Worm (Caenorhabditis elegans) whole organism, L2 larva: ENCODE data around the gene math-31.

ENCODE experiments used
- C34F6.9 ChIP-seq: fragments of 150-350 bp; optimal IDR thresholded peaks from 2 replicates; lab custom pipeline; 2014; ENCODE audit warnings: missing biosample characterization, missing genetic modification characterization
- F13H6.1 ChIP-seq: sonication (generic microtip); optimal IDR thresholded peaks from 2 replicates; lab custom pipeline; 2016; ENCODE audit warnings: missing genetic modification characterization, missing compliant biosample characterization
- Y55F3AM.14 ChIP-seq: fragments of 200-800 bp; sonication (Bioruptor generic); optimal IDR thresholded peaks from 2 replicates; lab custom pipeline; 2018; ENCODE audit warnings: mild to moderate bottlenecking, missing genetic modification characterization, missing compliant biosample characterization
- ZK546.5 ChIP-seq: sonication (generic microtip); optimal IDR thresholded peaks from 2 replicates; lab custom pipeline; 2017; ENCODE audit warnings: missing biosample characterization, missing genetic modification characterization
- alr-1 ChIP-seq: fragments of 150-350 bp; optimal IDR thresholded peaks from 2 replicates; lab custom pipeline; 2014; ENCODE audit warnings: missing biosample characterization, missing genetic modification characterization
- aly-2 ChIP-seq: fragments of 150-350 bp; optimal IDR thresholded peaks from 2 replicates; lab custom pipeline; 2014; ENCODE audit warnings: missing biosample characterization, missing genetic modification characterization
- ama-1 ChIP-seq: fragments of 150-350 bp; optimal IDR thresholded peaks from 2 replicates; lab custom pipeline; 2018; ENCODE audit warnings: inconsistent platforms
- ceh-82 ChIP-seq: fragments of 150-350 bp; optimal IDR thresholded peaks from 2 replicates; lab custom pipeline; 2014; ENCODE audit warnings: missing biosample characterization, missing genetic modification characterization
- crh-2 ChIP-seq: sonication (generic microtip); optimal IDR thresholded peaks from 2 replicates; lab custom pipeline; 2017; ENCODE audit warnings: missing biosample characterization, missing genetic modification characterization
- dmd-4 ChIP-seq: sonication (generic microtip); optimal IDR thresholded peaks from 2 replicates; lab custom pipeline; 2017; ENCODE audit warnings: missing biosample characterization, missing genetic modification characterization
- egl-27 ChIP-seq: sonication (generic microtip); optimal IDR thresholded peaks from 3 replicates; lab custom pipeline; 2017; ENCODE audit warnings: missing biosample characterization, missing genetic modification reagents, missing genetic modification characterization
- elt-3 ChIP-seq: sonication (generic microtip); optimal IDR thresholded peaks from 2 replicates; lab custom pipeline; 2017; ENCODE audit warnings: missing biosample characterization, missing genetic modification characterization
- gmeb-1 ChIP-seq: fragments of 150-350 bp; optimal IDR thresholded peaks from 2 replicates; lab custom pipeline; 2014; ENCODE audit warnings: missing biosample characterization, missing genetic modification characterization
- lin-13 ChIP-seq: fragments of 150-350 bp; optimal IDR thresholded peaks from 2 replicates; lab custom pipeline; 2014; ENCODE audit warnings: missing biosample characterization, missing genetic modification reagents, missing genetic modification characterization
- lin-39 ChIP-seq: fragments of 150-350 bp; optimal IDR thresholded peaks from 2 replicates; lab custom pipeline; 2014; ENCODE audit warnings: missing biosample characterization, missing genetic modification reagents, missing genetic modification characterization
- lsy-2 ChIP-seq, 2 experiments: fragments of 150-350 bp in 1 of 2; sonication (generic microtip) in 1 of 2; optimal IDR thresholded peaks; 2 replicates each; lab custom pipeline; 2014 to 2017; ENCODE audit warnings: missing biosample characterization in 2 of 2, missing genetic modification characterization in 2 of 2
- mab-5 ChIP-seq: fragments of 150-350 bp; optimal IDR thresholded peaks from 2 replicates; lab custom pipeline; 2014; ENCODE audit warnings: missing biosample characterization, missing genetic modification characterization
- mbf-1 ChIP-seq: sonication (generic microtip); optimal IDR thresholded peaks from 2 replicates; lab custom pipeline; 2017; ENCODE audit warnings: missing biosample characterization, missing genetic modification characterization
- mdl-1 ChIP-seq, 2 experiments: fragments of 150-350 bp in 1 of 2; sonication (generic microtip) in 1 of 2; optimal IDR thresholded peaks; 2 replicates each; lab custom pipeline; 2017; ENCODE audit warnings: missing biosample characterization in 2 of 2, missing genetic modification characterization in 2 of 2
- nhr-10 ChIP-seq: sonication (generic microtip); optimal IDR thresholded peaks from 2 replicates; lab custom pipeline; 2017; ENCODE audit warnings: missing biosample characterization, missing genetic modification characterization
- nhr-11 ChIP-seq: fragments of 150-350 bp; optimal IDR thresholded peaks from 2 replicates; lab custom pipeline; 2014; ENCODE audit warnings: missing biosample characterization, missing genetic modification characterization
- nhr-12 ChIP-seq: fragments of 150-350 bp; optimal IDR thresholded peaks from 2 replicates; lab custom pipeline; 2014; ENCODE audit warnings: missing biosample characterization, missing genetic modification characterization
- nhr-21 ChIP-seq: fragments of 150-350 bp; optimal IDR thresholded peaks from 2 replicates; lab custom pipeline; 2014; ENCODE audit warnings: missing biosample characterization, missing genetic modification characterization
- nhr-23 ChIP-seq: fragments of 150-350 bp; optimal IDR thresholded peaks from 2 replicates; lab custom pipeline; 2014; ENCODE audit warnings: missing biosample characterization, missing genetic modification reagents, missing genetic modification characterization
- nhr-237 ChIP-seq: fragments of 150-350 bp; optimal IDR thresholded peaks from 2 replicates; lab custom pipeline; 2014; ENCODE audit warnings: missing biosample characterization, missing genetic modification characterization
- nhr-25 ChIP-seq: fragments of 150-350 bp; sonication (generic microtip); optimal IDR thresholded peaks from 3 replicates; lab custom pipeline; 2014; ENCODE audit warnings: missing biosample characterization, missing genetic modification characterization
- nhr-6 ChIP-seq: fragments of 150-350 bp; optimal IDR thresholded peaks from 2 replicates; lab custom pipeline; 2014; ENCODE audit warnings: missing biosample characterization, missing genetic modification characterization
- nhr-77 ChIP-seq: fragments of 150-350 bp; optimal IDR thresholded peaks from 2 replicates; lab custom pipeline; 2014; ENCODE audit warnings: missing biosample characterization, missing genetic modification characterization
- sem-4 ChIP-seq: fragments of 150-350 bp; optimal IDR thresholded peaks from 2 replicates; lab custom pipeline; 2014; ENCODE audit warnings: missing biosample characterization, missing genetic modification reagents, missing genetic modification characterization
- skn-1 ChIP-seq: sonication (generic microtip); optimal IDR thresholded peaks from 2 replicates; lab custom pipeline; 2017; ENCODE audit warnings: missing biosample characterization, missing genetic modification characterization
- sma-3 ChIP-seq: sonication (generic microtip); optimal IDR thresholded peaks from 2 replicates; lab custom pipeline; 2016; ENCODE audit warnings: missing genetic modification reagents, missing genetic modification characterization, missing compliant biosample characterization
- sma-9 ChIP-seq, 2 experiments: fragments of 150-350 bp in 1 of 2; sonication (generic microtip) in 1 of 2; optimal IDR thresholded peaks; 2 replicates each; lab custom pipeline; 2014 to 2016; ENCODE audit warnings: missing genetic modification characterization in 2 of 2, mild to moderate bottlenecking in 1 of 2, missing biosample characterization in 1 of 2, missing compliant biosample characterization in 1 of 2, missing genetic modification reagents in 1 of 2, moderate library complexity in 1 of 2
- unc-55 ChIP-seq: fragments of 150-350 bp; sonication (generic microtip); optimal IDR thresholded peaks from 3 replicates; lab custom pipeline; 2014; ENCODE audit warnings: missing biosample characterization, missing genetic modification reagents, missing genetic modification characterization
- unc-62 ChIP-seq: fragments of 150-350 bp; optimal IDR thresholded peaks from 2 replicates; lab custom pipeline; 2014; ENCODE audit warnings: missing biosample characterization, missing genetic modification reagents, missing genetic modification characterization
- ztf-1 ChIP-seq: fragments of 200-800 bp; sonication (Bioruptor generic); conservative IDR thresholded peaks from 2 replicates; pipeline ENCODE4 v1.3.6; 2022; ENCODE audit warnings: missing genetic modification characterization, missing compliant biosample characterization
- ztf-11 ChIP-seq: sonication (generic microtip); optimal IDR thresholded peaks from 2 replicates; lab custom pipeline; 2017; ENCODE audit warnings: missing biosample characterization, missing genetic modification characterization

The math-31 gene

ce11 chrII:1895278-1895677 lies 17.4 kb downstream of the math-31 start, which contains the start of gene C46F9.5:
C46F9.5 (plus strand) TSS chrII:1895578.
- TF ChIP-seq alr-1 (no peak), ztf-1 (GFP tag; lab: Robert Waterston, UW) (no peak), nhr-21 (tag; lab: Kevin White, UChicago) (no peak), gmeb-1 (tag; lab: Kevin White, UChicago) (no peak), nhr-77 (tag; lab: Kevin White, UChicago) (no peak)

DNA sequence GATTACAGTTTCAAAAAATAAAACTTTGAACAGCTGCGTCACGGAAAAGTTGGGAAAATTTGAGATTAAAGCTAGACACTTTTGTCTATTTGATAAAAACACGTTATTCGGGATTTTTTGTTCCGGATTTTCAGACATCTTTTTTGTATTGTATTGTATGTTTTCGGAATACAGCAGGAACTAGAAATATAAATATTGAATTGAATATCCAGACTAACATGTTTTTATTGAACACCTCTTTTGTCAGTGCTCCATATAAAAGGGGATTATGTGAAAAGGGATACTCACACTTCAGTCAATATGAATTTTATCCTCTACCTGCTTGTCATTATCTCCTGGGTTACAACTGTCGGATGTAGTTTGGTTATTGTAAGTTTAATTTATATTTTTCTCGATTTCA lies 18.7 kb downstream of the math-31 start, which contains the start of gene C16C4.1:
TSS of gene C16C4.1 (plus strand) at position 301 of the 400 bp plus-strand sequence.
- TF ChIP-seq nhr-25 (tag; lab: Kevin White, UChicago) (no peak), Y55F3AM.14 (GFP tag; lab: Kevin White, UChicago) (no peak), ZK546.5 (tag; lab: Kevin White, UChicago) (no peak), mbf-1 (no peak), nhr-6 (no peak), dmd-4 (tag; lab: Kevin White, UChicago) (no peak), nhr-11 (tag; lab: Kevin White, UChicago) (no peak)

- TF ChIP-seq ztf-1 (GFP tag; lab: Robert Waterston, UW) (no peak), ama-1 (lab: Kevin White, UChicago) (no peak), ceh-82 (tag; lab: Kevin White, UChicago) (no peak), nhr-77 (tag; lab: Kevin White, UChicago) (no peak), nhr-23 (tag; lab: Kevin White, UChicago) (no peak), egl-27 (no peak), nhr-21 (tag; lab: Kevin White, UChicago) (no peak), elt-3 (tag; lab: Kevin White, UChicago) (no peak), C34F6.9 (tag; lab: Kevin White, UChicago) (no peak), unc-55 (GFP tag; lab: Kevin White, UChicago) (no peak), crh-2 (tag; lab: Kevin White, UChicago) (no peak), dmd-4 (tag; lab: Kevin White, UChicago) (no peak), lin-39 (tag; lab: Kevin White, UChicago) (no peak), lin-13 (GFP tag; lab: Kevin White, UChicago) (no peak), unc-62 (no peak), skn-1 (tag; lab: Kevin White, UChicago) (no peak), aly-2 (tag; lab: Kevin White, UChicago) (no peak), lsy-2 (tag; optimal IDR thresholded peaks at IDR 0.05; lab: Kevin White, UChicago) (no peak)
- TF ChIP-seq, all 48 proteins: peak for 0
Observed at ce11 chrII:1890682-1891081, 22.0 kb downstream of the math-31 start, which contains the start of gene math-9. math-9 (minus strand) TSS chrII:1890782.

ce11 chrII:1889071-1889470 lies 23.6 kb downstream of the math-31 start, which contains the start of gene math-8:
math-8 (minus strand) TSS chrII:1889171.
- TF ChIP-seq skn-1 (tag; lab: Kevin White, UChicago) = no peak
- TF ChIP-seq, all 48 proteins: peak for 0

DNA sequence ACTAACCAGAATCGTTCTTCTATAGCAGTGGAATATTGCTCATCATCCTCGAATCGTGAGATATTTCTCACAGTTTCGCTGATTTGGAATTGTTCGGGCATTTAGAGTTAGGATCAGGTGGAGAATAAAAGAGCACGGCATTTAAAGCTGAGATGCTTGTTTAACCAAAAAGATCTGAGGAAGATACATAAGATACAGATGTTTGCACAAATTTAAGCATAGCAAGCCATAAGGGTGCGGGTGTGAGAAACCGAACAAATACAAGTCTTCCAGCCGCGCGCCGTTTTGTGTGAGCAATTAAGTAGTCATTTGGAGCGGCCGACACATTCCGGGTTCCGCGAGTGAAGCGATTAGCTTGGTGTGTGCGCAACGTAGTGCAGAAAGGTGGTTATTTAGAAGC lies 26.3 kb downstream of the math-31 start, which contains the start of gene math-7:
TSS of gene math-7 (minus strand) at position 101 of the 400 bp plus-strand sequence.
- TF ChIP-seq crh-2 (tag; lab: Kevin White, UChicago) = no peak
- no peak for TF ChIP-seq sem-4 (tag; lab: Kevin White, UChicago)
- no peak for TF ChIP-seq sma-9 (GFP tag; optimal IDR thresholded peaks at IDR 0.05; lab: Kevin White, UChicago)
- no peak for TF ChIP-seq sma-9 (tag; optimal IDR thresholded peaks at IDR 0.05; lab: Kevin White, UChicago)
- no peak for TF ChIP-seq unc-62
- no peak for TF ChIP-seq mdl-1 (tag; optimal IDR thresholded peaks at IDR 0.05; lab: Kevin White, UChicago)

DNA sequence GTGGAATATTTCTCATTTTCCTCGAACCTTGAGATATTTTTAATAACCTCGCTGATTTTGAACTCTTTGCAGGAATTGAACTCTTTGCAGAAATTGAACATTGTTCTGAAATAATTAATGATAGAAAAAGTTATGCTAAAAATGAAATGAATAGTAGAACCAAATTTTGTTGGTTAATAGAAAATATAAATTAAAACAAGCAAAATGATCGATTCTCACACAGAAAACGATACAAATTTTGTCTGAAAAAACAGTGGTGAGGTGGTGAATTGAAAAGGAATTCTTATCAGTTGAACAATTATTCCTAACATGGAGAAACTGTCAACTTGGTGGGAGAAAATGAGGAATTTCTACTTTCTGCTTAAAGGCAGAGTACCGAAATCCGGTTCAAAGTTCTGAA lies 28.0 kb downstream of the math-31 start, which contains the start of gene math-6:
TSS of gene math-6 (minus strand) at position 101 of the 400 bp plus-strand sequence.
- TF ChIP-seq nhr-25 (tag; lab: Kevin White, UChicago) = no peak
- TF ChIP-seq sma-3 (GFP tag; lab: Kevin White, UChicago) = no peak
- TF ChIP-seq ztf-11 (tag; lab: Kevin White, UChicago) = no peak
- TF ChIP-seq nhr-12 = no peak
- no peak for TF ChIP-seq mab-5 (tag; lab: Kevin White, UChicago)
- no peak for TF ChIP-seq F13H6.1 (tag; lab: Kevin White, UChicago)
- no peak for TF ChIP-seq nhr-10 (tag; lab: Kevin White, UChicago)
- no peak for TF ChIP-seq Y55F3AM.14 (GFP tag; lab: Kevin White, UChicago)
- no peak for TF ChIP-seq sem-4 (tag; lab: Kevin White, UChicago)
- no peak for TF ChIP-seq nhr-237 (tag; lab: Kevin White, UChicago)
